Worm (Caenorhabditis elegans) whole organism, dauer: ENCODE data around the gene Y45F10B.12.
"Not testable (repeated sequence)": the region's sequence is repeated elsewhere in the genome, so short reads cannot be mapped to it uniquely, and the experiment has no call there.

Experiments
- unc-62 ChIP-seq: sonication (generic microtip); optimal IDR thresholded peaks from 2 replicates; lab custom pipeline; 2017; ENCODE audit warnings: missing biosample characterization, missing genetic modification reagents, missing genetic modification characterization

Y45F10B.12 gene

DNA sequence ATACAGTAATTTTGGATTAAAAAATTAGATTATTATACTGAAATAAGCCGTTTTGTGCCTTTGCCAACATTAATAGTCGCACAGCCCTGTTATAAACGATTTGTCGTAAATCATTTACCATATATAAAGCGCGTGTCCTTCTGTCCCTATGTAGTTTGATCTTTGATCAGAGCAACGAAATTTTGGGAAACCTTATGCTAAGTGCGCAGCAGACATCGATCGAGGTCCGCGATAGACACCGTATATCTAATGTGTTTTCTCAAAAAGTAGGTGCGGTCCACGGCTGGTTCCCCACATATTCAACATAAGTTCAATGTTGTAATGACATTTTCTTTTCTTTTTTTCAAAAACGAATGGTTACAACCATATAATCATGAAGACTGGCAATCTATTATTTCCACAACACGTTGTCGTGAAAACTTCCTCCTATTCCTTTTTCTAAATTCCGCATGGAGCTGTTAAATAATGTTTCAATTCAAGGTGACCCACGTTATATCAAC lies 1.3 kb downstream of the Y45F10B.12 start, which contains the start of gene sru-9:
Gene sru-9 (plus strand): TSS at position 450 of the 500 bp plus-strand sequence.
- not testable (repeated sequence) for TF ChIP-seq unc-62 (GFP tag; lab: Kevin White, UChicago)

DNA sequence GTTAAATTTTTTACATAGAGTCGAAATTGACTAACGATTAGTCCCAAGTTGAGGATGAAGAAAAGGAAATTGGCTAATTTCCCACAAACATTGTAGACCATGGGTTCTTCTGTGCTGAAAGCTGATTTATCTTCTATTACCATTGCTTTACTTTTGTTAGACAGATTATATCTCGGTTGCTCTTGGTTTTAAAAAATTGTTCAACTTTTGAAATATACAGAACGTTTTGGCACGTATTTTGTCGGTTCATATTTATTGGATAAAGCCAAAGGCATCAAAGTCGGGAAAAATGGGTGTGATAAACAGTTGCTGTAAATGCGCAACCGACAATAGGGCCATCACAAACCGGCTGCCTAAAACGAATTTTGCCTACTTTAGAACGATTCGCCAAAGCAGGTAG lies 4.4 kb downstream of the Y45F10B.12 start, which contains the start of gene tsp-5:
Gene tsp-5 (minus strand): TSS at position 101 of the 400 bp plus-strand sequence.
- TF ChIP-seq unc-62 (GFP tag; lab: Kevin White, UChicago) = no peak

DNA sequence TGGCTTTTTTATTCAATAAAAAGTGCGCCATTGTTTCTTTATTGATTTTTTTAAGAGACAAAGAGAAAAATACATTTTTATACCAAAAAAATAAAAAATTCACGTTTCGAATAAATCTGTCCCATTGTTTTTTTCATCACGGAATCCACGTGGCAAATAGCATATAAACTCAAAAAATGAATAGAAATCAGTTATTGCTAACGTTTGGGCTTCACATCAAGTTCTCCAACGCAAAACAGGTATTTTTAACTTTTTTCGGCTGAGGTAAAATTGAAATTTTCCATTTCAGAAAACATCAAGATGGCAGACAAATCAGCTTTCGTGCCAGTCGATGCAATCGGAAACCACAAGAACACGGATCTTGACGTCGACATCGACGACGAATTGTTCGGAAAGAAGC lies 6.1 kb downstream of the Y45F10B.12 start, which contains the start of gene Y45F10B.3:
Gene Y45F10B.3 (plus strand): TSS at position 301 of the 400 bp plus-strand sequence.
- TF ChIP-seq unc-62 (GFP tag; lab: Kevin White, UChicago) = no peak

DNA sequence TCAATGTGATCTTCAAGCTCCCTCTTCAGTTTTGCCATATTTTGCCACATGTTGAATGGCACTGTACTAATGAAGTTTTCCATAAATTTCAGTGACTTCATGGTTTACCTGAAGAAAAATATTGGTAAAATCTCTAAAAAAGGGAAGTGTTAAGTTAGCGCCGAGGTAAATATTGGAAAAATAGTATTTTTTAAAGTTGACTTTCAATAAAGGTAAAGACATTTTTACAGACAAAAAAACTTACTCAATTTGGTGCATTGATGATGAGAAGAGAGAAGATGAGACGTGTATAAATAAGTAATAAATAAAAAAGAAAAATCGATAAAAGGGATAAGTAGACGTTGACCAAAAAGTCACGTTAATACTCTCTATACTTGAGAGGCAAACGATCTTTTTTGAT lies 10.5 kb downstream of the Y45F10B.12 start, which contains the start of gene Y45F10B.9:
Gene Y45F10B.9 (minus strand): TSS at position 101 of the 400 bp plus-strand sequence.
- not testable (repeated sequence) for TF ChIP-seq unc-62 (GFP tag; lab: Kevin White, UChicago)

DNA sequence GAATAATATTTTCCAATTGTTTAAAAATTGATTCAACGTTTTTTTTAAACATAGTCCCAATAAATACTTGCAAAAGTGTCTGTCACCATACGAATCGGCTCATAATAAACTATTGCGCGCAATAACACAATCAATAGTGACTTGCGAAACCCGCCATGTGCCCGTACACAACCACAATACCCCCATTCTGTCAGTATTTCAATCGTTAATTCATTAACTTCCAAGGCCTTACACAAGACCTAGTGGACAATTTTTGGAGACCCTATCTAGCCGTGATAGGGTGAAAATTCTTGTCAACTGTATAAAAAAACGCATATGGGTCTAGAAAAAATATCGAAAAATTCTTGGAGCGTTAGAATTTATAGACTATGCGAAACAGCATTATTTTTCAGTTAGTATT lies 13.4 kb downstream of the Y45F10B.12 start:
- no peak for TF ChIP-seq unc-62 (GFP tag; lab: Kevin White, UChicago)

DNA sequence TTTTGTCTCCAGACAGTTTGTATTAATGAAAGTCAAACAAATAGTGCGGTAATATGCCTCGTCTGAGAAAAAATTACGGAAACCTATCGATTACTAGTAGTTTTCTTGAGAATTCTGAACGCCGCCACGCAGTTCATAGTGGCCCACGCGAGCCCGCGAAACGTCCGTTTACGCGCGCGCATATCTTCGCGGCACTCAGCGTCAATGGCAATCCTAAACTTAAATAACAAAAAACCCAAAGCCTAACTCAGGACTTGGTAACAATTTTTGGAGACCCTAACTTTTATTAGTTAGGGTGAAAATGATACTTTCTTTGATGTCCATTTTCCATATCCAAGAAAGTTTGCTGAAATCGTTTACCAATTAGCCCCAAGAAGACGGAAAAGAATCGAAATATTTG lies 14.2 kb downstream of the Y45F10B.12 start:
- no peak for TF ChIP-seq unc-62 (GFP tag; lab: Kevin White, UChicago)

DNA sequence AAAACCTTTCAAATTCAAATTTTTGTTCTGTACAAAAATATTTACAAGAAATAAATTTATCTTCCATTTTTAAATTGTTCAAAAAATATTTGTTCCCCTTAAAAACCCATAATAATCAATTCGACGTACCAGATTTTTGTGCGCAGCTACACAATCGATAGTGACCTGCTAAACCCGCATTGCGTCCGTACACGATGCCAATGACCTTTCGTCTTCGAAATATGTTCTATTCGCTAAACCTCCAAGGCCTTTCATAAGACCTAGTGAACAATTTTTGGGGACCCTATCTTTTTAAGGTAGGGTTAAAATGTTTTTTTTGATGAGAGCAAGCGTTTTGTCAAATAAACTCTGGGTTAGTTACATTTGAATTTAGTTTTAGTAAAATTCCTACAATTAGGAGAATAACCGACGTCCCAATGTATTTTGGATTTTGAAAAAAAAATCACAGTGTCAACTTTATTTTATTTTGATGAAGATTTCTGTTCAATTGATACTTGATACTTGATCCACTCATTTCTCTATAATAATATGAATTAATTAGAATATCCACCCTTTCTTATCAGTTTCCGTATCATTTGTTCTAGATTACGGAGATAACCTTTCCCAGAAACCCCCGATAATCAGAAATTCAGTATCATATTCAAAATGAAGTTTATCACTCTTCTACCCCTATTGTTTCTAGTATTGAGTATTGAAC lies 14.8 kb downstream of the Y45F10B.12 start, which contains the start of gene Y45F10B.59:
Gene Y45F10B.59 (plus strand): TSS at position 647 of the 697 bp plus-strand sequence.
- no peak for TF ChIP-seq unc-62 (GFP tag; lab: Kevin White, UChicago)

DNA sequence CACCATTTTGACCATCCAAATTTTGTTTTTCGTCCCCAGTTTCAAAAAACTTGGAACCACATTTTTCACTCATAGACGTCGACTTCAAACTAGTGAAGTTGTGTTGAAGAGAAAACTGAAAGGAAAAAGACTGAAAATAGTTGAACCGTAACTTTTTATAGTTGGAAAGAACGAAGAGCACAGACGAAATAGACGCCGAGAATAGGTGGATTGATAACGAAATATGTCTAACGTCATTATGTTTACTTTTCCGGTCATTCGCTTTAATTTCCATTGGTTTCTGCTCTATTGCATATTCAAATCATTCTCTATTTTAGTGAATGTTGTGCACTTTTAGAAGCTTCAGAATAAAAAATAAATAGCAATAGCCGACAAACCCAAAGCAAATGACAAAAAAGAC lies 22.5 kb downstream of the Y45F10B.12 start, which contains the start of gene C08F11.13:
Gene C08F11.13 (minus strand): TSS at position 138 of the 400 bp plus-strand sequence.
- TF ChIP-seq unc-62 (GFP tag; lab: Kevin White, UChicago) = no peak

DNA sequence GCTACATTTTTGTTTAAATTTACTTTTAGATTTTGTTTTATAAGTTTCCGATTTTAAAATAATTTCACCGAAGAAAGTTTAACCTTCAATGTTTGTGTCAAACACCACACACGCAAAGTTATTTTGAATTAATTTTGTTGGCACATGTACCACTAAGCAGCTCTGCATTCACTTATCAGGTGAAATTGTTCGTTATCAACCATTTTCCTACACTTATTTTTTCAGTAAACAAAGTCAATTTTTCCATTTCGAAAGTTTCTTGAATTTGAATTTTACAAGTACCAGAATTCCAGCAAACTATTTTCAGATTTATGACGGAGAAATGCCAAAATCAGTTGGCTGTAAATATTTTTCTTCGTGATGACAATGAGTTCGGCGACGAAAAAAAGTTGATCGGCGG lies 31.9 kb downstream of the Y45F10B.12 start, which contains the start of gene C08F11.3:
Gene C08F11.3 (plus strand): TSS at position 301 of the 400 bp plus-strand sequence.
- no peak for TF ChIP-seq unc-62 (GFP tag; lab: Kevin White, UChicago)

DNA sequence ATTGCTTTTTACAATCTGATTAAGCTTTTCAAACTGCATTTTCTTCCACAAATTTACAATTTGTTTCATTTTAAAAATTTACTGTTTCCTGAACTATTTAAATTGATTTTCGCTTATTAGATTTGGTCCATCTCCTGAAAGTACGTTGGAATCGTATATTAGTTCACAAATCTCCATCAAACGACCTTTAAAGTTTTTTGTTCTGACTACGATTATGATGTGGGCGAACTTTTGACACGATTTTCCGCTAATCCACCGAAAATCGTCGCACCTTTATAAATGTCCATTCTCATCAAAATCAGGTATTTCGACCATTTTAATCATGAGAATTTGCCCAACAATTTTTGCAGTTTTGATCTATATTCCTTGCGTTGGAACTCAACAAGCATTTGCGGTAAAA lies 36.3 kb downstream of the Y45F10B.12 start, which contains the start of gene C08F11.1:
Gene C08F11.1 (plus strand): TSS at position 301 of the 400 bp plus-strand sequence.
- no peak for TF ChIP-seq unc-62 (GFP tag; lab: Kevin White, UChicago)

DNA sequence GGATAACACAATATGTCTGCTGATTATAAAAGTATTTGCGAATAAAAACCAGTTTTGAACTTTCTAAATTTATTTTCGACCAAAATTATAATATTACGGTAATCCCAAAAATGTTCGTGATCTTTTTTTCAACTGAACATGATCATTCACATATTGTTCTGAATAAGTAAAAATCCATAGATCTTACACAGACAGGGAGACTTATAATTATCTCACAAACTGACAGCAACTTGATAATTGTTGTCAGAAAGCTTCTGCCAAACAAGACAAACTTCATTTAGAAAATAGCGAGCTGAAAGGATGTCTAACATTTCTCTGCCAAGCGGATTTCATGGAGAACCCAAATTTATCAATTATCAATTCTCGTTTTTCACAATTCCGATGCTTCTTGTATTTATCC lies 39.2 kb downstream of the Y45F10B.12 start, which contains the start of gene sru-21:
Gene sru-21 (plus strand): TSS at position 301 of the 400 bp plus-strand sequence.
- no peak for TF ChIP-seq unc-62 (GFP tag; lab: Kevin White, UChicago)

DNA sequence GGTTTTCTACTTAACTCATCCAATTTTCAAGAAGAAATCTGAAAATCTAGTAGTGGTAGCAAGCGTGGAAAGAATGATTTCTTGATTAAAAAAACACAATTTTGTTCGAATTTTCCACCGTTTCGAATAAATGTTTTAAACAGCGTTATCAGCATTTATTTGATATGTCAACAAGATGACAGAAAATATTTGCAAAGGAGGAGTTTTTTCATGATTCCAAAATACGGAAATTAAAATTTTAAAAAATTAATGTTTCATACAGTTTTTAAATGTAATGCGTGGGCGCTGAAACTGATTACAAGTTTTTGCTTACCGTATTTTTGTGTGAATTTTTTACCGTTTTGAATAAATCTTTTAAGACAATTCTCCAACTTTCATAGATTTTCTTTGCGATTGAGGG lies 45.3 kb downstream of the Y45F10B.12 start:
- TF ChIP-seq unc-62 (GFP tag; lab: Kevin White, UChicago) = no peak

DNA sequence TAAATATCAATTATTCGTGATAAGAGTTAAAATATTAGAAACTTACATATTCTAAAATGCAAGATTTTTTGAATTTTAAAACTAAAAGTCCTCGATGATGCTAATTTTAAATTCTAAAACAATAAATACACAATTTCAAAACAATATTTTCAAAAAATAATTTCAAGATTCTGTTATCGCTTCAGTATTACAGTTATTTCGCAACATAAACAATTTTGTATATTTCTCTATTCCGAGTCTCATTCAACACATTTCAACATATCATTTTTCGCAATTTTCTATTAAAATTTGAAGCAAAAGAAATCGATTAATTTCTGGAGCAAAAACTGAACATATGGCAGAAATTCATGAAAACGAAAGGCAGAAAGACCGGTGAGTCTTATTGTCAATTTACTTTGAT lies 45.9 kb downstream of the Y45F10B.12 start, which contains the start of gene fbxa-98:
Gene fbxa-98 (plus strand): TSS at position 243 of the 400 bp plus-strand sequence.
- no peak for TF ChIP-seq unc-62 (GFP tag; lab: Kevin White, UChicago)

DNA sequence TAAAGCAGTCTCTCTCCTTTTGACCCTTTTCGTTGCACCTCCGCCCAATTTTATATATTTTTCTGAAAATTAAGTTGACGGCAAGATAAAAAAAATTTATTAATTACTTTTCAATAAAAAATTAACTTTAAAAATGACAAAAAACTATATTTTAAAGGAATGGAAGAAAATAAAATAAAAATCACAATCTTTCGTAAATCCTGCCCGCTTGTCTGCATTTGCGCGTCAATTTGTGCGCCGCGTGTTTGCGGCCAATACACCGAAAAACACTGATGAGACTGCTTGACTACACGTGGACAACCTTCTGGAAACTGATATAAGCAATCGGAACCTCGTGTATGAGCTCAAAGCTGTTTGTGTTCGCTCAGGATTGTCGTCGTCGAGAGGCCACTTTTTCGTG lies 49.7 kb downstream of the Y45F10B.12 start, which contains the start of gene C08F11.7:
Gene C08F11.7 (plus strand): TSS at position 301 of the 400 bp plus-strand sequence.
- TF ChIP-seq unc-62 (GFP tag; lab: Kevin White, UChicago) = no peak
